Fruit fly (Drosophila melanogaster): ENCODE data around the gene Ir76b.

DNA sequence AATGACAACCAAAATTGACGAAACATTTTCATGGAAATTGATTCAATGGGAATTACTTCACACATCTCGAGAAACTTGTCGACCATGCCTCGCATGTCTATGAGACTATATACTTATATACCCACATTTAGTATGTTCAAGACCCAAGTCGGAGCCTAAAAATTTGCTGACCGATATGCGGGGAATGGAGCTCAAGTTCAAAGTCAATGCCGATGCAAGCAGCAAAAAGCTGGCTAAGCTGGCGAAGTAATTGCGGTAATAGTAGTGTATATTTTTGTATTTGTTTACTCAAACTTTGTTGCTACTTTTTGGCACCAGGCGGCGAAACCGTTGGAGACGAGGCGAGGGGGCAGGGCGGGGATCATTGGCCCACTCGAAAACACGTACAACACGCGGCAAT is 11.7 kb upstream of the Ir76b start:
- TF ChIP-seq CG6163 (GFP tag; IDR thresholded peaks at IDR 0.05), result no peak
- no peak for TF ChIP-seq cyc (GFP tag; optimal IDR thresholded peaks at IDR 0.05)
- no peak for TF ChIP-seq CG10631 (GFP tag; optimal IDR thresholded peaks at IDR 0.05)
- no peak for TF ChIP-seq salr (GFP tag; optimal IDR thresholded peaks at IDR 0.05)
- TF ChIP-seq Hr38 (GFP tag; optimal IDR thresholded peaks at IDR 0.05), result no peak
- no peak for TF ChIP-seq Gug (GFP tag; IDR thresholded peaks at IDR 0.05)
- no peak for TF ChIP-seq CG6854 (GFP tag; optimal IDR thresholded peaks at IDR 0.05)
- TF ChIP-seq CG11294 (GFP tag; IDR thresholded peaks at IDR 0.05), result no peak
- no peak for TF ChIP-seq Met (GFP tag; optimal IDR thresholded peaks at IDR 0.05)
- no peak for TF ChIP-seq CG6792 (GFP tag; optimal IDR thresholded peaks at IDR 0.05)
- no peak for TF ChIP-seq dac (GFP tag; optimal IDR thresholded peaks at IDR 0.05)
- no peak for TF ChIP-seq Hr4 (GFP tag; optimal IDR thresholded peaks at IDR 0.05)
- no peak for TF ChIP-seq Sox102F (GFP tag; optimal IDR thresholded peaks at IDR 0.05)
- no peak for TF ChIP-seq CG3032 (tag; optimal IDR thresholded peaks at IDR 0.05)
